Fruit fly (Drosophila melanogaster) whole organism, wandering third instar larva: ENCODE results near the gene CG14400.
A peak's percentile ranks its signal among the peaks of the same experiment; 100 is the strongest.

Source experiments
- Abd-B ChIP-seq: fragments of >200 bp; optimal IDR thresholded peaks from 2 replicates; lab custom pipeline; 2017; ENCODE audit warnings: missing biosample characterization, missing genetic modification characterization
- CG32264 ChIP-seq: fragments of 200-800 bp; sonication (Bioruptor generic); optimal IDR thresholded peaks from 2 replicates; lab custom pipeline; 2016; ENCODE audit warnings: missing biosample characterization, missing genetic modification characterization
- CG9705 ChIP-seq: fragments of 200-800 bp; sonication (Bioruptor generic); optimal IDR thresholded peaks from 2 replicates; lab custom pipeline; 2018; ENCODE audit warnings: missing biosample characterization, mild to moderate bottlenecking, missing genetic modification characterization
- CrebA ChIP-seq: fragments of 200-800 bp; sonication (Bioruptor generic); optimal IDR thresholded peaks from 2 replicates; lab custom pipeline; 2016; ENCODE audit warnings: missing biosample characterization, mild to moderate bottlenecking, missing genetic modification characterization, borderline replicate concordance
- Dif ChIP-seq: fragments of 200-275, 200-300 bp; sonication (Bioruptor generic); optimal IDR thresholded peaks from 2 replicates; lab custom pipeline; 2018; ENCODE audit warnings: missing biosample characterization, missing genetic modification characterization; ENCODE audit not compliant: partially characterized antibody
- HLH106 ChIP-seq: fragments of 200-800 bp; optimal IDR thresholded peaks from 3 replicates; lab custom pipeline; 2019; ENCODE audit warnings: missing biosample characterization, mild to moderate bottlenecking, missing genetic modification characterization, moderate library complexity
- Hnf4 ChIP-seq: fragments of 200-800 bp; sonication (Bioruptor generic); optimal IDR thresholded peaks from 2 replicates; lab custom pipeline; 2016; ENCODE audit warnings: missing biosample characterization, mild to moderate bottlenecking, missing genetic modification characterization
- Hr78 ChIP-seq: fragments of >200 bp; optimal IDR thresholded peaks from 2 replicates; lab custom pipeline; 2017; ENCODE audit warnings: missing biosample characterization, missing genetic modification characterization
- Hr83 ChIP-seq: fragments of 200-300 bp; sonication (Bioruptor generic); optimal IDR thresholded peaks from 2 replicates; lab custom pipeline; 2016; ENCODE audit warnings: missing biosample characterization, mild to moderate bottlenecking, missing genetic modification characterization, moderate library complexity; ENCODE audit not compliant: poor library complexity, severe bottlenecking
- Jra ChIP-seq: sonication (Bioruptor generic); optimal IDR thresholded peaks from 2 replicates; lab custom pipeline; 2016; ENCODE audit warnings: missing biosample characterization, missing genetic modification characterization
- Mio ChIP-seq: sonication (Bioruptor generic); optimal IDR thresholded peaks from 2 replicates; lab custom pipeline; 2016; ENCODE audit warnings: missing biosample characterization, missing genetic modification characterization
- N ChIP-seq: fragments of >200 bp; optimal IDR thresholded peaks from 2 replicates; lab custom pipeline; 2018; ENCODE audit warnings: missing biosample characterization, missing external identifiers, missing genetic modification characterization
- OdsH ChIP-seq: fragments of 200-800 bp; sonication (Bioruptor generic); optimal IDR thresholded peaks from 2 replicates; lab custom pipeline; 2016; ENCODE audit warnings: missing biosample characterization, mild to moderate bottlenecking, missing genetic modification characterization
- Rel ChIP-seq, 2 experiments: fragments of 200-800 bp; sonication (Bioruptor generic) in 1 of 2; optimal IDR thresholded peaks; 2 replicates in 1 of 2; 3 replicates in 1 of 2; lab custom pipeline; 2016 to 2019; ENCODE audit warnings: mild to moderate bottlenecking in 2 of 2, missing biosample characterization in 2 of 2, missing genetic modification characterization in 2 of 2, moderate library complexity in 1 of 2
- Sp1 ChIP-seq: fragments of 200-800 bp; sonication (Bioruptor generic); optimal IDR thresholded peaks from 3 replicates; lab custom pipeline; 2019; ENCODE audit warnings: missing biosample characterization, mild to moderate bottlenecking, missing genetic modification characterization, moderate library complexity
- Vsx2 ChIP-seq: fragments of 200-300, 225-300 bp; sonication (Bioruptor generic); optimal IDR thresholded peaks from 2 replicates; lab custom pipeline; 2018; ENCODE audit warnings: missing biosample characterization, missing genetic modification characterization; ENCODE audit not compliant: partially characterized antibody
- br ChIP-seq: fragments of 200-800 bp; sonication (Bioruptor generic); optimal IDR thresholded peaks from 2 replicates; lab custom pipeline; 2016; ENCODE audit warnings: missing biosample characterization, missing genetic modification characterization
- brk ChIP-seq: fragments of 200-800 bp; sonication (Bioruptor generic); optimal IDR thresholded peaks from 2 replicates; lab custom pipeline; 2016; ENCODE audit warnings: missing biosample characterization, mild to moderate bottlenecking, missing genetic modification characterization
- dl ChIP-seq, 2 experiments: fragments of 175-275, 200-275 bp in 1 of 2; fragments of 200-275 bp in 1 of 2; sonication (Bioruptor generic); optimal IDR thresholded peaks; lab custom pipeline; 2018; ENCODE audit warnings: mild to moderate bottlenecking in 2 of 2, missing biosample characterization in 2 of 2, missing genetic modification characterization in 2 of 2, moderate library complexity in 2 of 2; ENCODE audit not compliant: partially characterized antibody in 2 of 2, insufficient read depth in 1 of 2
- dmrt93B ChIP-seq: fragments of 200-800 bp; sonication (Bioruptor generic); optimal IDR thresholded peaks from 2 replicates; lab custom pipeline; 2018; ENCODE audit warnings: missing biosample characterization, mild to moderate bottlenecking, missing genetic modification characterization
- dsf ChIP-seq: sonication (Bioruptor generic); optimal IDR thresholded peaks from 2 replicates; lab custom pipeline; 2016; ENCODE audit warnings: missing biosample characterization, missing genetic modification characterization, borderline replicate concordance
- ey ChIP-seq: fragments of 200-800 bp; sonication (Bioruptor generic); optimal IDR thresholded peaks from 2 replicates; lab custom pipeline; 2016; ENCODE audit warnings: missing biosample characterization, missing genetic modification characterization
- foxo ChIP-seq, 2 experiments: fragments of 200-800 bp; sonication (Bioruptor generic); optimal IDR thresholded peaks; 2 replicates in 1 of 2; 3 replicates in 1 of 2; lab custom pipeline; 2016 to 2017; ENCODE audit warnings: missing biosample characterization in 2 of 2, missing genetic modification characterization in 2 of 2
- fru ChIP-seq: fragments of 200-800 bp; sonication (Bioruptor generic); optimal IDR thresholded peaks from 3 replicates; lab custom pipeline; 2016; ENCODE audit warnings: missing biosample characterization, mild to moderate bottlenecking, missing genetic modification characterization
- h ChIP-seq: fragments of 200-800 bp; sonication (Bioruptor generic); optimal IDR thresholded peaks from 3 replicates; lab custom pipeline; 2016; ENCODE audit warnings: missing biosample characterization, mild to moderate bottlenecking, missing genetic modification characterization
- lola ChIP-seq: fragments of >200 bp; optimal IDR thresholded peaks from 2 replicates; lab custom pipeline; 2017; ENCODE audit warnings: missing biosample characterization, missing genetic modification characterization
- pan ChIP-seq: fragments of >200 bp; optimal IDR thresholded peaks from 2 replicates; lab custom pipeline; 2017
- psq ChIP-seq: fragments of 200-800 bp; sonication (Bioruptor generic); optimal IDR thresholded peaks from 3 replicates; lab custom pipeline; 2017; ENCODE audit warnings: missing biosample characterization, mild to moderate bottlenecking, missing genetic modification characterization, moderate library complexity
- rgr ChIP-seq: fragments of 200-800 bp; sonication (Bioruptor generic); optimal IDR thresholded peaks from 3 replicates; lab custom pipeline; 2016; ENCODE audit warnings: missing biosample characterization, mild to moderate bottlenecking, missing genetic modification characterization
- sage ChIP-seq: fragments of 200-800 bp; sonication (Bioruptor generic); optimal IDR thresholded peaks from 2 replicates; lab custom pipeline; 2016; ENCODE audit warnings: missing biosample characterization, mild to moderate bottlenecking, missing genetic modification characterization
- sv ChIP-seq: fragments of 200-800 bp; sonication (Bioruptor generic); optimal IDR thresholded peaks from 3 replicates; lab custom pipeline; 2016; ENCODE audit warnings: missing biosample characterization, missing genetic modification characterization
- tai ChIP-seq: sonication (Bioruptor generic); optimal IDR thresholded peaks from 2 replicates; lab custom pipeline; 2016; ENCODE audit warnings: missing biosample characterization, missing genetic modification characterization
- usp ChIP-seq: fragments of >200 bp; optimal IDR thresholded peaks from 2 replicates; lab custom pipeline; 2017; ENCODE audit warnings: missing biosample characterization, missing genetic modification characterization
- woc ChIP-seq: sonication (Bioruptor generic); optimal IDR thresholded peaks from 2 replicates; lab custom pipeline; 2016; ENCODE audit warnings: missing biosample characterization, mild to moderate bottlenecking, missing genetic modification characterization

Gene CG14400

DNA sequence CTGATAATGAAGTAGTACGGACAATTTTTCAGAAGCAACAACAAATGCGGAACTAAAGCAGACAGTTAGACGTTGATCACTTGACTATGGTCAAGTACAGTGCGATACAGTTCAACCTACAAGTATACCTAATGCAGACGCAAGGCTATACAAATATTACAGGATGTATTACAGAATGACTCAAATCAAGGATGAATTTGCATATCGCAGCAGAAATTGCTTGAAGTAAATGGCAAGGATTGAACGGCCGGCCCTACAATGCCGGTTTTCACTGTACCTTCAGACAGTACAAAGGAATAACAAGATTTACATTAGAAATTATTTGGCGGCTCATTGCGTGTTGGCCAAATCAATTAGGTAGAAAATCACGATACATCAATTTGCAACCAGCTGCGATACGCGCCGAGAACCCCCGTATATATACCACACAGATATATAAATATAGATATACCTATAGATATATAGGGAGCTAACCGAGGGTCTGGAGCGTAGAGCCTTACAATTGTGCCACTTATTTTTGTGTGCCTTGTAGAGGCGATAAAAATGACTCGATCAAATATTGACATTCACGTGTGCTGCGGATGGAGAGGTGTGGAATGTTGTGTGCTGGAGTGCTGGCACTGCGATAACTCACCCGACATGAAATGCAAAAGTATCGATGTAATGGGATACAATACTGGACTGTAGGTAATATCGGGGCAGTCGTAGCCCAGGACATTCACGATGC lies 23.8 kb upstream of the CG14400 start (continued):
- no peak for TF ChIP-seq Jra
- no peak for TF ChIP-seq brk
- TF ChIP-seq Vsx2 (GFP tag; lab: Kevin White, UChicago), result no peak
- TF ChIP-seq Dif (GFP tag; lab: Kevin White, UChicago), result no peak
- TF ChIP-seq sage (GFP tag; lab: Kevin White, UChicago), result no peak
- no peak for TF ChIP-seq dsf (GFP tag; lab: Kevin White, UChicago)
- no peak for TF ChIP-seq br
- TF ChIP-seq pan (lab: Kevin White, UChicago), result no peak
- TF ChIP-seq CG9705 (GFP tag; lab: Kevin White, UChicago), result no peak
- TF ChIP-seq rgr (GFP tag; lab: Kevin White, UChicago), result peak; percentile 39
- TF ChIP-seq ey, result peak; percentile 11
- no peak for TF ChIP-seq usp (GFP tag; lab: Kevin White, UChicago)
- TF ChIP-seq Hnf4 (GFP tag; lab: Kevin White, UChicago), result peak; percentile 18
- no peak for TF ChIP-seq CrebA (GFP tag; lab: Kevin White, UChicago)

DNA sequence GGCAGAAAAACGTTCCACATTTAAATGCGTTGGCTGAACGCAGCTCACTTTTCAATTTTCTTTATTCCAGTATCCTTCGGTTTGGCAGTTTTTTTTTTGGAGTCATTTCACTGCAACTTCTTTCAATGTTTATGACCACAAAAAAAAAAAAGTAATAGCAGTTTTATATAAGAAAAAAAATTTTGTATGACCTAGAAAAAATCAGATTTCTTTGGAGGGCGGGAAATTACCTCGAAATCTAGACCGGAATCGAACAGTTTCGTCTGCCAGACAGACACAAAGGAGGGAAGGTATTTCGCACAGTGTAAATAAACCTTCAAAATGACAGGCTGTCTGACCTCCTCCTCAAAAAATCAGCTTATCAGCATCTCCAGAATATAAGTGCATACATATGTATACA lies 22.8 kb upstream of the CG14400 start:
- TF ChIP-seq HLH106 (tag; lab: Kevin White, UChicago), result peak; percentile 15
- TF ChIP-seq ey, result peak; percentile 26
- TF ChIP-seq fru (GFP tag; lab: Kevin White, UChicago), result peak; percentile 42
- no peak for TF ChIP-seq woc (GFP tag; lab: Kevin White, UChicago)
- TF ChIP-seq br, result peak; percentile 53
- TF ChIP-seq foxo (GFP tag; optimal IDR thresholded peaks at IDR 0.05; lab: Kevin White, UChicago), result peak in 1 of 2 experiments; percentile 57
- no peak for TF ChIP-seq lola
- TF ChIP-seq OdsH (GFP tag; lab: Kevin White, UChicago), result peak; percentile 41
- peak; percentile 27 for TF ChIP-seq rgr (GFP tag; lab: Kevin White, UChicago)
- no peak for TF ChIP-seq dl (GFP tag; optimal IDR thresholded peaks at IDR 0.05; lab: Kevin White, UChicago; ENCODE audit: insufficient read depth in 1 of 2, partially characterized antibody in 2 of 2)
- peak; percentile 35 for TF ChIP-seq psq
- TF ChIP-seq, all 38 proteins: peak for 8

DNA sequence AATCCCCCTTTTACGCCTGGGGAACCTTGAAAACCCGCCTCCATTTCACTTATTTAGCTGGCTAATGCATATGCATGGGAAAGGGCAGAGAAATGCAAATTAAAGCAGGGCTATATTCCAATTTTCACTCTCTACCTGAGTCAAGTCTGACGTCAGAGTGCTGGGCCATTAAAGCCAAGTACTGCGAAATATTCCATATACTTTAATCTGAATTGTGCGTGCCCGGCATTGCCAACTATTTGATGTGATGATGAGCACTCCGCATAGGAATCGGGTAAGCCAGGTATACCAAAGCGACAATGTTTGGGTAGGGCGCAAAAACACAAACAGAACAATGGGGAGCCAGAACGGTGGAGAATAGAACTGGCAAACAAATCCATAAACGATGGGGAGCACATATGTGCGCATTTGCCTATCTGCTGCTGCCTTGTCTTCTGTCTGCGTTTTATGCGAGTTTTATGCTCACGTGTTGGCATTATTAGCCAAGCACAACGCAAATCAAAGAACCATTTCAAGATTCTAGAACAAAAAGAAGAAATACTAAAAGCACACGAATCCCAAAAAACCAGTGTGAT lies 22.0 kb upstream of the CG14400 start:
- TF ChIP-seq Vsx2 (GFP tag; lab: Kevin White, UChicago) (no peak), Rel (GFP tag; optimal IDR thresholded peaks at IDR 0.05; lab: Kevin White, UChicago) (no peak), Rel (tag; optimal IDR thresholded peaks at IDR 0.05; lab: Kevin White, UChicago) (no peak), br (no peak), lola (no peak), CrebA (GFP tag; lab: Kevin White, UChicago) (no peak), Sp1 (GFP tag; lab: Kevin White, UChicago) (no peak), Dif (GFP tag; lab: Kevin White, UChicago) (no peak), tai (GFP tag; lab: Kevin White, UChicago) (no peak), CG9705 (GFP tag; lab: Kevin White, UChicago) (no peak), rgr (GFP tag; lab: Kevin White, UChicago) (no peak), CG32264 (no peak), dsf (GFP tag; lab: Kevin White, UChicago) (no peak), N (GFP tag; lab: Kevin White, UChicago) (no peak), Abd-B (GFP tag; lab: Kevin White, UChicago) (no peak), dmrt93B (GFP tag; lab: Kevin White, UChicago) (no peak), HLH106 (tag; lab: Kevin White, UChicago) (no peak), usp (GFP tag; lab: Kevin White, UChicago) (no peak), brk (no peak), h (GFP tag; lab: Kevin White, UChicago) (no peak)

DNA sequence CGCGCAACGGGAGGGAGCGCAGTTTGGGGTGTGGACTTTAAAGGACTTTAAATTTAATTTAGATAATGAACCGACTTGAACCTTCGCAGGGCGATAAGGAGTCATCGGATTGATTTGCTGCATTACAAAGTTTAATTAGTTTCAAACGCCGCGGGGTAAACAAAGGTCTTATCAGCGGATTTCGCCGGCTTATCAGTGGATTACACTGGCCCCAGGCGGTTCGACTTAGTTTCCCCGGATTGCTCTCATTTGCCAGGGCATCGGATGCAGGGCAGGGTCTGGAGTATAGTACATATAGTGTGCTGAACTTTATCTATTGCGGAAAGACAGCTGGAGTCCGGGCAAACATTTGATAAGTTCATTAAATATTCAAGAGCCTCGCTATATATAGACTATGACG lies 20.8 kb upstream of the CG14400 start:
- TF ChIP-seq Sp1 (GFP tag; lab: Kevin White, UChicago) (no peak), brk (no peak), Hr83 (GFP tag; lab: Kevin White, UChicago) (no peak), lola (no peak), Mio (GFP tag; lab: Kevin White, UChicago) (no peak), sv (GFP tag; lab: Kevin White, UChicago) (no peak), br (no peak), Vsx2 (GFP tag; lab: Kevin White, UChicago) (no peak), Hr78 (no peak), CG32264 (no peak), ey (no peak), dmrt93B (GFP tag; lab: Kevin White, UChicago) (no peak), psq (no peak), sage (GFP tag; lab: Kevin White, UChicago) (no peak)
